Fruit fly (Drosophila melanogaster) whole organism, embryonic: Measurements from ENCODE around the gene nbs.

Experiments used
- Atf6 ChIP-seq: fragments of 200-800 bp; sonication (Bioruptor generic); IDR thresholded peaks from 2 replicates; pipeline ENCODE4 v1.3.6; 2022; ENCODE audit warnings: missing biosample characterization, missing genetic modification characterization
- B-H1 ChIP-seq: fragments of 200-800 bp; sonication (Bioruptor generic); IDR thresholded peaks from 3 replicates; pipeline ENCODE4 v1.3.6; 2022; ENCODE audit warnings: missing biosample characterization, missing genetic modification characterization
- CG12391 ChIP-seq: fragments of 200-800 bp; sonication (Bioruptor generic); optimal IDR thresholded peaks from 3 replicates; lab custom pipeline; 2018; ENCODE audit warnings: missing biosample characterization, mild to moderate bottlenecking, missing genetic modification characterization, moderate library complexity
- CG13775 ChIP-seq: fragments of 200-800 bp; sonication (Bioruptor generic); optimal IDR thresholded peaks from 3 replicates; lab custom pipeline; 2017; ENCODE audit warnings: missing biosample characterization, mild to moderate bottlenecking, missing genetic modification characterization
- CG17328 ChIP-seq: fragments of 200-800 bp; sonication (Bioruptor generic); IDR thresholded peaks from 2 replicates; pipeline ENCODE4 v1.3.6; 2022; ENCODE audit warnings: missing biosample characterization, missing genetic modification characterization
- CG32532 ChIP-seq: fragments of 200-800 bp; sonication (Bioruptor generic); IDR thresholded peaks from 2 replicates; pipeline ENCODE4 v1.3.6; 2022; ENCODE audit warnings: missing biosample characterization, missing genetic modification characterization
- CG3281 ChIP-seq: fragments of 200-800 bp; sonication (Bioruptor generic); optimal IDR thresholded peaks from 3 replicates; lab custom pipeline; 2017; ENCODE audit warnings: missing biosample characterization, mild to moderate bottlenecking, missing genetic modification characterization
- CG34376 ChIP-seq: fragments of 200-800 bp; sonication (Bioruptor generic); optimal IDR thresholded peaks from 2 replicates; lab custom pipeline; 2018; ENCODE audit warnings: missing biosample characterization, mild to moderate bottlenecking, missing genetic modification characterization
- CG3726 ChIP-seq: fragments of 200-800 bp; sonication (Bioruptor generic); IDR thresholded peaks from 3 replicates; pipeline ENCODE4, ENCODE4 v1.3.6; 2022; ENCODE audit warnings: missing biosample characterization, missing genetic modification characterization
- CG3847 ChIP-seq: fragments of 200-800 bp; sonication (Bioruptor generic); IDR thresholded peaks from 2 replicates; pipeline ENCODE4 v1.3.6; 2022; ENCODE audit warnings: missing biosample characterization, missing genetic modification characterization
- CG7372 ChIP-seq: fragments of 200-800 bp; sonication (Bioruptor generic); IDR thresholded peaks from 2 replicates; pipeline ENCODE4 v1.3.6; 2022; ENCODE audit warnings: missing biosample characterization, missing genetic modification characterization
- CG9727 ChIP-seq: fragments of 200-800 bp; sonication (Bioruptor generic); optimal IDR thresholded peaks from 3 replicates; lab custom pipeline; 2017; ENCODE audit warnings: missing biosample characterization, mild to moderate bottlenecking, missing genetic modification characterization
- Dip3 ChIP-seq: fragments of 200-800 bp; sonication (Bioruptor generic); optimal IDR thresholded peaks from 3 replicates; lab custom pipeline; 2016; ENCODE audit warnings: missing biosample characterization, missing genetic modification characterization
- Elba2 ChIP-seq: fragments of 200-800 bp; sonication (Bioruptor generic); optimal IDR thresholded peaks from 3 replicates; lab custom pipeline; 2016; ENCODE audit warnings: missing biosample characterization, missing genetic modification characterization
- Hr3 ChIP-seq: fragments of 200-800 bp; sonication (Bioruptor generic); optimal IDR thresholded peaks from 3 replicates; lab custom pipeline; 2016; ENCODE audit warnings: missing biosample characterization, missing genetic modification characterization
- NfI ChIP-seq: fragments of 200-800 bp; sonication (Bioruptor generic); optimal IDR thresholded peaks from 3 replicates; lab custom pipeline; 2018; ENCODE audit warnings: missing biosample characterization, mild to moderate bottlenecking, missing genetic modification characterization, moderate library complexity
- Oli ChIP-seq: fragments of 200-800 bp; sonication (Bioruptor generic); optimal IDR thresholded peaks from 2 replicates; lab custom pipeline; 2018; ENCODE audit warnings: missing biosample characterization, mild to moderate bottlenecking, missing genetic modification characterization, moderate library complexity
- Taf1 ChIP-seq: fragments of 200-800 bp; sonication (Bioruptor generic); IDR thresholded peaks from 2 replicates; pipeline ENCODE4 v1.3.6; 2022; ENCODE audit warnings: missing biosample characterization, missing genetic modification characterization
- Trl ChIP-seq, 3 experiments: fragments of >200 bp in 2 of 3; fragments of 200-800 bp in 1 of 3; sonication (Bioruptor generic) in 1 of 3; optimal IDR thresholded peaks; 2 replicates in 1 of 3; 3 replicates in 2 of 3; lab custom pipeline; 2016 to 2017; ENCODE audit warnings: missing biosample characterization in 1 of 3, missing genetic modification characterization in 1 of 3
- cg ChIP-seq: fragments of 200-800 bp; sonication (Bioruptor generic); optimal IDR thresholded peaks from 3 replicates; lab custom pipeline; 2019; ENCODE audit warnings: missing biosample characterization, mild to moderate bottlenecking, missing genetic modification characterization, moderate library complexity
- chinmo ChIP-seq: fragments of 200-800 bp; sonication (Bioruptor generic); IDR thresholded peaks from 4 replicates; pipeline ENCODE4 v1.3.6; 2022; ENCODE audit warnings: missing biosample characterization, missing genetic modification characterization; ENCODE audit not compliant: partially characterized antibody
- chm ChIP-seq: fragments of 200-800 bp; sonication (Bioruptor generic); IDR thresholded peaks from 2 replicates; pipeline ENCODE4 v1.3.6; 2022; ENCODE audit warnings: missing biosample characterization, missing genetic modification characterization
- crol ChIP-seq: fragments of 200-800 bp; sonication (Bioruptor generic); IDR thresholded peaks from 2 replicates; pipeline ENCODE4 v1.3.6; 2022; ENCODE audit warnings: missing biosample characterization, missing genetic modification characterization
- lov ChIP-seq, 2 experiments: fragments of 200-800 bp in 1 of 2; fragments of >200 bp in 1 of 2; sonication (Bioruptor generic) in 1 of 2; IDR thresholded peaks in 1 of 2; optimal IDR thresholded peaks in 1 of 2; 2 replicates in 1 of 2; 3 replicates in 1 of 2; pipeline versions ENCODE4 v1.3.6 to Lab custom; 2017 to 2022; ENCODE audit warnings: missing biosample characterization in 1 of 2, missing genetic modification characterization in 1 of 2
- pho ChIP-seq: fragments of 200-800 bp; sonication (Bioruptor generic); optimal IDR thresholded peaks from 2 replicates; lab custom pipeline; 2016; ENCODE audit warnings: missing biosample characterization, missing genetic modification characterization
- rib ChIP-seq: fragments of 200-800 bp; sonication (Bioruptor generic); IDR thresholded peaks from 2 replicates; pipeline ENCODE4 v1.3.6; 2022; ENCODE audit warnings: missing biosample characterization, missing genetic modification characterization
- sens ChIP-seq: fragments of 200-800 bp; sonication (Bioruptor generic); peaks from one replicate; lab custom pipeline; 2016; ENCODE audit warnings: missing biosample characterization, missing genetic modification characterization
- sens-2 ChIP-seq: fragments of 200-800 bp; sonication (Bioruptor generic); IDR thresholded peaks from 2 replicates; pipeline ENCODE4 v1.3.6; 2022; ENCODE audit warnings: missing biosample characterization, missing genetic modification characterization
- seq ChIP-seq: fragments of 200-800 bp; sonication (Bioruptor generic); IDR thresholded peaks from 2 replicates; pipeline ENCODE4 v1.3.6; 2022; ENCODE audit warnings: missing biosample characterization, missing genetic modification characterization
- ssp ChIP-seq: fragments of 200-800 bp; sonication (Bioruptor generic); IDR thresholded peaks from 2 replicates; pipeline ENCODE4 v1.3.6; 2022; ENCODE audit warnings: missing biosample characterization, missing genetic modification characterization
- sug ChIP-seq: fragments of 200-800 bp; optimal IDR thresholded peaks from 2 replicates; lab custom pipeline; 2019; ENCODE audit warnings: missing biosample characterization, mild to moderate bottlenecking, missing genetic modification characterization, moderate library complexity
- tap ChIP-seq: fragments of 200-800 bp; optimal IDR thresholded peaks from 3 replicates; lab custom pipeline; 2019; ENCODE audit warnings: missing biosample characterization, mild to moderate bottlenecking, missing genetic modification characterization, moderate library complexity
- tna ChIP-seq: fragments of 200-800 bp; sonication (Bioruptor generic); IDR thresholded peaks from 2 replicates; pipeline ENCODE4 v1.3.6; 2022; ENCODE audit warnings: missing biosample characterization, missing genetic modification characterization; ENCODE audit not compliant: partially characterized antibody
- unpg ChIP-seq: fragments of 200-800 bp; sonication (Bioruptor generic); optimal IDR thresholded peaks from 3 replicates; lab custom pipeline; 2018; ENCODE audit warnings: missing biosample characterization, mild to moderate bottlenecking, missing genetic modification characterization, moderate library complexity
- zf30C ChIP-seq: fragments of 200-800 bp; sonication (Bioruptor generic); optimal IDR thresholded peaks from 3 replicates; lab custom pipeline; 2018; ENCODE audit warnings: missing biosample characterization, mild to moderate bottlenecking, missing genetic modification characterization

The nbs gene

DNA sequence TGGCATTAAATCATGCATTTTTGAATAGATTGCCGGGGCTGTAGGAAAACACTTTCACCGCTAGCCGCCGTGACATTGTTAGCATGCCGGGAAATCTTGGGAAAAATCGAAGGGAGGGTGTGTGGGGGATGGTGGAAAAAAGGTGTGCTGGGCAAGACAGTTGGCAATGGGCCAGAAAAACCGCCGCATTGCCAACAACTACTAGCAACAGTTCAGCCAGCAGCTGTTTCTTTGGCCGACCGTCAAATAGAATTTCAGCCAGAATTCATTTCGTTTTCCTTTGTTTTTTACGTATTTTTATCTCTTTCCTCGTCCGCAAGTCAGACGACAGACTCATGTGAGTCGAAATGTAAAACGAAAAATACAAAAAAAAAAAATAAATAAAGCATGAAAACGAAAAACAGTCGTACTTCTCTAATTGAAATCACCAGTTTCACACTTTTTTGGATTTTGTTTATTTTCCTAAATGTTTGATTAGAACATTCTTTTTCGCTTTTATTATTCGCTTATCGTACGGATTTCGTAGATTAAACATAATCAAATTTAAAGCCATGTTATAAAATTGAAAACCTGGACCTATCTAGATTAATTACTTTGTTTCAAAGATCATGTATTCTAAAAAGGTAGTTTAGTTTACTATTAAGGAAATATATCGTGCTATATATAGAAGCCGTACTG is 32.1 kb downstream of the nbs start (continued):
- TF ChIP-seq lov (optimal IDR thresholded peaks at IDR 0.05; lab: Kevin White, UChicago), result no peak
- no peak for TF ChIP-seq lov (GFP tag; IDR thresholded peaks at IDR 0.05; lab: Robert Waterston, UW)
- no peak for TF ChIP-seq tna (GFP tag; lab: Robert Waterston, UW)
- TF ChIP-seq ssp (GFP tag; lab: Robert Waterston, UW), result no peak
- TF ChIP-seq CG32532 (GFP tag; lab: Robert Waterston, UW), result peak; percentile 50; the same call in 1 of the 2 replicates
- no peak for TF ChIP-seq rib (GFP tag; lab: Robert Waterston, UW)
- TF ChIP-seq Oli, result peak; percentile 43
- TF ChIP-seq CG9727 (GFP tag; lab: Kevin White, UChicago), result peak; percentile 11
- no peak for TF ChIP-seq Elba2 (GFP tag; lab: Kevin White, UChicago)

DNA sequence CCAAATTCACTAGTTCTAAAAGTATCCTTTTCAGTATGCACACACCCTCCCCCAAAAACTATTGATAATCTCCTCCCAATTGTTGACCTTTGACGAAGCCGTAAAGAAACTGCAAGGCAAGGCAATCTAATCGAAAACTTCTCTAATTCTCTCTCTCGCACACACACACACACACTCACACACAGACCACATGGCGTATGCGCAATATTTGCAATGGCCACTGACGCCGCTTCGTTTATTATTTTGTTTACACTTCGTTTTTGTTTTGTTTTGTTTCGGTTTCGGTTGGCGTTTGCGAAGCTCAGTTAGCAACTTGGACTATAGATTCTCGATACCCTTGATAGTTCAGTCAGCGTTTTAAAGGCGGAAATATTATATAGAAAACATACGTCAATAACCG is 33.2 kb downstream of the nbs start:
- peak; percentile 59; the same call in 1 of the 2 replicates for TF ChIP-seq CG7372 (GFP tag; lab: Robert Waterston, UW)
- 0 out of 2 replicates have a peak, but pooled peaks have one; percentile 37 for TF ChIP-seq Atf6 (GFP tag; lab: Robert Waterston, UW)
- no peak for TF ChIP-seq Dip3
- TF ChIP-seq cg (GFP tag; lab: Kevin White, UChicago), result peak; percentile 17
- 0 out of 4 replicates have a peak, but pooled peaks have one; percentile 23 for TF ChIP-seq chinmo (GFP tag; lab: Robert Waterston, UW)
- TF ChIP-seq Trl (optimal IDR thresholded peaks at IDR 0.05; lab: Kevin White, UChicago), result peak in 1 of 2 experiments; percentile 5
- TF ChIP-seq Trl (GFP tag; optimal IDR thresholded peaks at IDR 0.05; lab: Kevin White, UChicago), result no peak
- no peak for TF ChIP-seq tap (tag; lab: Kevin White, UChicago)
- no peak for TF ChIP-seq unpg
- TF ChIP-seq chm (GFP tag; lab: Robert Waterston, UW), result no peak

DNA sequence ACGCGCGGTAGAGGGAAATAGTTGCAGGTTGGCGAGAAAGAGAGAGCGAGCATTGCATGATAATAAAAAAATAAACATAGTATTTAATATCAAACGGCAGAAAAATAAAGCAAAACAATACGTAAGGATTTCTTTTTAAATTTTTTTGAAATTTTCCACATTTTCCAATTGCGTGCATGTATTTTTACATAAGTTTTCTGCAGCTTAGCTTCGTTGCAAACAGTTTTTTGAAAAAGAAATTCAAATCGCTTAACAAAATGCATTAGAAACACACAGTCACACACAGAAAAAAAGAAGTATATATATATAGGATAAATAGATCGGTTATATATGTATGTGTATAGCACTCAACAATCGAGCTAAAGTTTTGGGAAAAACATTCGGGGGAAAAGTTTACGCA is 34.3 kb downstream of the nbs start:
- no peak for TF ChIP-seq CG13775 (GFP tag; lab: Kevin White, UChicago)
- TF ChIP-seq B-H1 (GFP tag; lab: Robert Waterston, UW), result no peak
- TF ChIP-seq pho (GFP tag; lab: Kevin White, UChicago), result no peak
- no peak for TF ChIP-seq NfI (GFP tag; lab: Kevin White, UChicago)
- peak; percentile 29 for TF ChIP-seq sens (GFP tag; lab: Kevin White, UChicago)
- no peak for TF ChIP-seq CG17328 (GFP tag; lab: Robert Waterston, UW)
- no peak for TF ChIP-seq Taf1
- TF ChIP-seq, all 482 proteins: peak for 1

DNA sequence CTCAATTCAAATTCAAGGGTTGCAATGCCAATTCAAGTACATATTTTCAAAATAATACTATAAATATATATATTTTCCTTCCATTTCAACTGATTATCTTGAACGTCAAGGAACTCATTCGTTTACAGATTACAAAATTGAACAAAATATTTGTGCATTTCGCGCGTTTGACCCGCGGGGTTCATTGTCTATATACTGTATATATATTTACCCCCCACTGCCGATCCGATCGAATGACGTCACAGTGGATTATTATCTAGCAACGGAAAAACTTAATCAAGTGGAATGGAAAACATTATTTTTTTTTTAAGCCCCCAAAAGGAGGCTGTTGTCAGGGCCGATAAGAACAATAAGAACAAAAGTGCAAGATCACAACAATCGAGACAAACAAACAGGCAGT is 35.5 kb downstream of the nbs start:
- TF ChIP-seq CG34376 (peak; percentile 4), zf30C (GFP tag; lab: Kevin White, UChicago) (no peak), Hr3 (no peak), CG3726 (GFP tag; lab: Robert Waterston, UW) (no peak), CG3281 (no peak), CG3847 (no peak), sens-2 (GFP tag; lab: Robert Waterston, UW) (no peak), sug (tag; lab: Kevin White, UChicago) (peak; percentile 29), crol (GFP tag; lab: Robert Waterston, UW) (peak; percentile 42; the same call in 1 of the 2 replicates), CG12391 (tag; lab: Kevin White, UChicago) (no peak), seq (GFP tag; lab: Robert Waterston, UW) (no peak)
- TF ChIP-seq, all 482 proteins: peak for 3
